Worm (Caenorhabditis elegans): ENCODE data around the gene noah-2.

- TF ChIP-seq grh-1 (GFP tag; IDR thresholded peaks at IDR 0.05), result no peak
- TF ChIP-seq nhr-237 (tag; optimal IDR thresholded peaks at IDR 0.05), result no peak
- TF ChIP-seq unc-130 (tag; optimal IDR thresholded peaks at IDR 0.05), result no peak
- no peak for TF ChIP-seq nhr-76 (tag; optimal IDR thresholded peaks at IDR 0.05)
Observed at ce11 chrIV:14043680-14044079, 47.4 kb upstream of the noah-2 start, which contains the start of gene Y37A1B.7.
